Fruit fly (Drosophila melanogaster) whole organism, embryonic: Measurements from ENCODE around the gene Tgt.

ENCODE experiments used
- CG10147 ChIP-seq: fragments of 200-800 bp; sonication (Bioruptor generic); optimal IDR thresholded peaks from 2 replicates; lab custom pipeline; 2019; ENCODE audit warnings: missing biosample characterization, mild to moderate bottlenecking, missing genetic modification characterization, moderate library complexity
- CG10274 ChIP-seq: fragments of 200-800 bp; sonication (Bioruptor generic); optimal IDR thresholded peaks from 3 replicates; lab custom pipeline; 2017; ENCODE audit warnings: missing biosample characterization, mild to moderate bottlenecking, missing genetic modification characterization
- CG12155 ChIP-seq: fragments of 200-800 bp; sonication (Bioruptor generic); optimal IDR thresholded peaks from 3 replicates; lab custom pipeline; 2016; ENCODE audit warnings: missing biosample characterization, missing genetic modification characterization
- CG12219 ChIP-seq: fragments of 200-800 bp; sonication (Bioruptor generic); optimal IDR thresholded peaks from 3 replicates; lab custom pipeline; 2018; ENCODE audit warnings: missing biosample characterization, mild to moderate bottlenecking, missing genetic modification characterization
- CG12744 ChIP-seq: fragments of 200-800 bp; sonication (Bioruptor generic); optimal IDR thresholded peaks from 2 replicates; lab custom pipeline; 2016; ENCODE audit warnings: missing biosample characterization, missing genetic modification characterization
- CG1602 ChIP-seq: fragments of 200-800 bp; sonication (Bioruptor generic); optimal IDR thresholded peaks from 3 replicates; lab custom pipeline; 2016; ENCODE audit warnings: missing biosample characterization, missing genetic modification characterization
- CG17186 ChIP-seq: fragments of 200-800 bp; sonication (Bioruptor generic); optimal IDR thresholded peaks from 3 replicates; lab custom pipeline; 2017; ENCODE audit warnings: missing biosample characterization, missing genetic modification reagents, missing genetic modification characterization
- CG2129 ChIP-seq: fragments of 200-800 bp; sonication (Bioruptor generic); IDR thresholded peaks from 2 replicates; pipeline ENCODE4 v1.3.6; 2022; ENCODE audit warnings: missing biosample characterization, missing genetic modification characterization; ENCODE audit not compliant: partially characterized antibody
- CG2202 ChIP-seq: fragments of 200-800 bp; sonication (Bioruptor generic); optimal IDR thresholded peaks from 2 replicates; lab custom pipeline; 2018; ENCODE audit warnings: missing biosample characterization, mild to moderate bottlenecking, missing genetic modification characterization
- CG30431 ChIP-seq: fragments of 200-800 bp; sonication (Bioruptor generic); optimal IDR thresholded peaks from 2 replicates; lab custom pipeline; 2017; ENCODE audit warnings: missing biosample characterization, missing genetic modification characterization
- CG31224 ChIP-seq: fragments of 200-800 bp; sonication (Bioruptor generic); IDR thresholded peaks from 2 replicates; pipeline ENCODE4 v1.3.6; 2022; ENCODE audit warnings: missing biosample characterization, missing genetic modification characterization
- CG3847 ChIP-seq: fragments of 200-800 bp; sonication (Bioruptor generic); IDR thresholded peaks from 2 replicates; pipeline ENCODE4 v1.3.6; 2022; ENCODE audit warnings: missing biosample characterization, missing genetic modification characterization
- CG6272 ChIP-seq: fragments of 200-800 bp; sonication (Bioruptor generic); IDR thresholded peaks from 2 replicates; pipeline ENCODE4 v1.3.6; 2022; ENCODE audit warnings: missing biosample characterization, missing genetic modification characterization
- CG6854 ChIP-seq: fragments of 200-800 bp; sonication (Bioruptor generic); optimal IDR thresholded peaks from 3 replicates; lab custom pipeline; 2017; ENCODE audit warnings: missing biosample characterization, mild to moderate bottlenecking, missing genetic modification characterization
- CG7556 ChIP-seq: fragments of 200-800 bp; sonication (Bioruptor generic); optimal IDR thresholded peaks from 2 replicates; lab custom pipeline; 2017; ENCODE audit warnings: missing biosample characterization, mild to moderate bottlenecking, missing genetic modification characterization
- CG7839 ChIP-seq: fragments of 200-800 bp; sonication (Bioruptor generic); optimal IDR thresholded peaks from 3 replicates; lab custom pipeline; 2018; ENCODE audit warnings: missing biosample characterization, mild to moderate bottlenecking, missing genetic modification characterization, moderate library complexity
- CG8290 ChIP-seq, 3 experiments: fragments of 200-800 bp; sonication (Bioruptor generic); optimal IDR thresholded peaks; 2 replicates each; lab custom pipeline; 2016 to 2019; ENCODE audit warnings: missing biosample characterization in 3 of 3, missing genetic modification characterization in 3 of 3, mild to moderate bottlenecking in 2 of 3, moderate library complexity in 1 of 3
- CrebB ChIP-seq: fragments of 200-800 bp; sonication (Bioruptor generic); optimal IDR thresholded peaks from 3 replicates; lab custom pipeline; 2018; ENCODE audit warnings: missing biosample characterization, mild to moderate bottlenecking, missing genetic modification characterization
- D19B ChIP-seq: fragments of 200-800 bp; sonication (Bioruptor generic); optimal IDR thresholded peaks from 2 replicates; lab custom pipeline; 2017; ENCODE audit warnings: missing biosample characterization, mild to moderate bottlenecking, missing genetic modification characterization
- Dad ChIP-seq: fragments of 200-800 bp; sonication (Bioruptor generic); optimal IDR thresholded peaks from 3 replicates; lab custom pipeline; 2016; ENCODE audit warnings: missing biosample characterization, missing genetic modification characterization
- Dref ChIP-seq: fragments of 200-800 bp; sonication (Bioruptor generic); IDR thresholded peaks from 2 replicates; pipeline ENCODE4 v1.3.6; 2022; ENCODE audit warnings: missing biosample characterization, missing genetic modification characterization
- Gug ChIP-seq: fragments of 200-800 bp; sonication (Bioruptor generic); IDR thresholded peaks from 4 replicates; pipeline ENCODE4 v1.3.6; 2022; ENCODE audit warnings: missing biosample characterization, missing genetic modification characterization
- Kr ChIP-seq: fragments of 200-800 bp; sonication (Bioruptor generic); optimal IDR thresholded peaks from 2 replicates; lab custom pipeline; 2017; ENCODE audit warnings: missing biosample characterization, mild to moderate bottlenecking, missing genetic modification characterization
- MBD-R2 ChIP-seq: fragments of 200-800 bp; sonication (Bioruptor generic); IDR thresholded peaks from 2 replicates; pipeline ENCODE4 v1.3.6; 2022; ENCODE audit warnings: missing biosample characterization, missing genetic modification characterization
- Opbp ChIP-seq: fragments of 200-800 bp; sonication (Bioruptor generic); IDR thresholded peaks from 3 replicates; pipeline ENCODE4 v1.3.6; 2022; ENCODE audit warnings: missing biosample characterization, missing genetic modification characterization; ENCODE audit not compliant: partially characterized antibody
- PHDP ChIP-seq: fragments of 200-800 bp; sonication (Bioruptor generic); optimal IDR thresholded peaks from 3 replicates; lab custom pipeline; 2018; ENCODE audit warnings: missing biosample characterization, mild to moderate bottlenecking, missing genetic modification characterization, moderate library complexity
- Side ChIP-seq: fragments of 200-800 bp; sonication (Bioruptor generic); optimal IDR thresholded peaks from 2 replicates; lab custom pipeline; 2016; ENCODE audit warnings: missing biosample characterization, missing genetic modification characterization
- TFAM ChIP-seq: fragments of 200-800 bp; sonication (Bioruptor generic); optimal IDR thresholded peaks from 2 replicates; lab custom pipeline; 2017; ENCODE audit warnings: missing biosample characterization, missing genetic modification characterization, inconsistent platforms
- Taf1 ChIP-seq: fragments of 200-800 bp; sonication (Bioruptor generic); IDR thresholded peaks from 2 replicates; pipeline ENCODE4 v1.3.6; 2022; ENCODE audit warnings: missing biosample characterization, missing genetic modification characterization
- bigmax ChIP-seq: fragments of 200-800 bp; sonication (Bioruptor generic); optimal IDR thresholded peaks from 2 replicates; lab custom pipeline; 2018; ENCODE audit warnings: missing biosample characterization, mild to moderate bottlenecking, missing genetic modification characterization
- bowl ChIP-seq: fragments of 200-800 bp; sonication (Bioruptor generic); IDR thresholded peaks from 2 replicates; pipeline ENCODE4 v1.3.6; 2022; ENCODE audit warnings: missing biosample characterization, missing genetic modification characterization
- bsh ChIP-seq, 2 experiments: fragments of 200-800 bp; sonication (Bioruptor generic); optimal IDR thresholded peaks; 2 replicates each; lab custom pipeline; 2017 to 2018; ENCODE audit warnings: mild to moderate bottlenecking in 2 of 2, missing biosample characterization in 2 of 2, missing genetic modification characterization in 2 of 2, moderate library complexity in 1 of 2
- cato ChIP-seq: fragments of 200-800 bp; sonication (Bioruptor generic); optimal IDR thresholded peaks from 2 replicates; lab custom pipeline; 2016; ENCODE audit warnings: missing biosample characterization, missing genetic modification characterization, borderline replicate concordance
- crc ChIP-seq: fragments of 200-800 bp; sonication (Bioruptor generic); optimal IDR thresholded peaks from 2 replicates; lab custom pipeline; 2016; ENCODE audit warnings: missing biosample characterization, missing genetic modification characterization
- cwo ChIP-seq: fragments of 200-800 bp; sonication (Bioruptor generic); optimal IDR thresholded peaks from 3 replicates; lab custom pipeline; 2017; ENCODE audit warnings: missing biosample characterization, missing genetic modification characterization, mild to moderate bottlenecking, moderate library complexity, missing genetic modification reagents
- danr ChIP-seq: fragments of 200-800 bp; sonication (Bioruptor generic); IDR thresholded peaks from 2 replicates; pipeline ENCODE4 v1.3.6; 2022; ENCODE audit warnings: missing biosample characterization, missing genetic modification characterization
- en ChIP-seq: fragments of 200-800 bp; sonication (Bioruptor generic); optimal IDR thresholded peaks from 2 replicates; lab custom pipeline; 2016; ENCODE audit warnings: missing biosample characterization, missing genetic modification characterization
- gsb ChIP-seq: fragments of 200-800 bp; sonication (Bioruptor generic); IDR thresholded peaks from 2 replicates; pipeline ENCODE4 v1.3.6; 2022; ENCODE audit warnings: missing biosample characterization, missing genetic modification characterization
- ham ChIP-seq: fragments of 200-800 bp; sonication (Bioruptor generic); IDR thresholded peaks from 2 replicates; pipeline ENCODE4 v1.3.6; 2022; ENCODE audit warnings: missing biosample characterization, missing genetic modification characterization
- hb ChIP-seq: fragments of 200-800 bp; sonication (Bioruptor generic); IDR thresholded peaks from 3 replicates; pipeline ENCODE4 v1.3.6; 2022; ENCODE audit warnings: missing biosample characterization, missing genetic modification characterization; ENCODE audit not compliant: partially characterized antibody
- her ChIP-seq: fragments of 200-800 bp; sonication (Bioruptor generic); optimal IDR thresholded peaks from 2 replicates; lab custom pipeline; 2016; ENCODE audit warnings: missing biosample characterization, missing genetic modification characterization
- jing ChIP-seq: fragments of 200-800 bp; sonication (Bioruptor generic); optimal IDR thresholded peaks from 2 replicates; lab custom pipeline; 2018; ENCODE audit warnings: missing biosample characterization, mild to moderate bottlenecking, missing genetic modification characterization
- nerfin-1 ChIP-seq: fragments of 200-800 bp; sonication (Bioruptor generic); optimal IDR thresholded peaks from 3 replicates; lab custom pipeline; 2019; ENCODE audit warnings: missing biosample characterization, mild to moderate bottlenecking, missing genetic modification characterization, moderate library complexity
- seq ChIP-seq: fragments of 200-800 bp; sonication (Bioruptor generic); IDR thresholded peaks from 2 replicates; pipeline ENCODE4 v1.3.6; 2022; ENCODE audit warnings: missing biosample characterization, missing genetic modification characterization
- sisA ChIP-seq: fragments of 200-800 bp; sonication (Bioruptor generic); IDR thresholded peaks from 2 replicates; pipeline ENCODE4 v1.3.6; 2022; ENCODE audit warnings: missing biosample characterization, missing genetic modification characterization
- sob ChIP-seq: fragments of 200-800 bp; sonication (Bioruptor generic); IDR thresholded peaks from 2 replicates; pipeline ENCODE4 v1.3.6; 2022; ENCODE audit warnings: missing biosample characterization, missing genetic modification characterization
- unc-4 ChIP-seq: fragments of 200-800 bp; sonication (Bioruptor generic); IDR thresholded peaks from 2 replicates; pipeline ENCODE4 v1.3.6; 2022; ENCODE audit warnings: missing biosample characterization, missing genetic modification characterization; ENCODE audit not compliant: partially characterized antibody
- unpg ChIP-seq: fragments of 200-800 bp; sonication (Bioruptor generic); optimal IDR thresholded peaks from 3 replicates; lab custom pipeline; 2018; ENCODE audit warnings: missing biosample characterization, mild to moderate bottlenecking, missing genetic modification characterization, moderate library complexity
- wor ChIP-seq: fragments of 200-800 bp; sonication (Bioruptor generic); IDR thresholded peaks from 2 replicates; pipeline ENCODE4 v1.3.6; 2022; ENCODE audit warnings: missing biosample characterization, missing genetic modification characterization

The Tgt gene

DNA sequence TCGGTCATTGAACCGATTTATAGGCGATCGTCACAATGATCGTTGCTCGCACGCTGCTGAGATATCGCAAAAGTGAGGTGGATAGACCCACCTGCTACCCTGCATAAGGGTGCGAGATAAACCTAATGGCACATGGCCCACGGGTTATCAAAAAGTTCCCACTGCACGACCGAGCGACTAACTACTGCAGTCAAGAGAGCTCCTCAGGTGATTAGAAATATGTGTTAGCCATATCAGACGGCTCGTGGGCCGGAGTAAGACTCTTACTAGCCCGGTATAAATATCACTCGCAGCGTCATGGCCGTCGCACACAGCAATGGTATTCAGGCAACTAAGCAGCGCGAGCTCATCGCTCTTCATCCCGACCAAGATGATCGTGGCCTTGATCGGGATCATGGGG lies 35.1 kb downstream of the Tgt start, which contains the start of gene CG42329:
TSS of gene CG42329 (plus strand) at position 301 of the 400 bp plus-strand sequence.
- TF ChIP-seq Side (GFP tag; lab: Kevin White, UChicago) (no peak), bowl (GFP tag; lab: Robert Waterston, UW) (no peak), D19B (GFP tag; lab: Kevin White, UChicago) (peak; percentile 16), CG6272 (GFP tag; lab: Robert Waterston, UW) (no peak), CG12744 (GFP tag; lab: Kevin White, UChicago) (no peak), Dad (GFP tag; lab: Kevin White, UChicago) (no peak)

- TF ChIP-seq Taf1 = no peak
- no peak for TF ChIP-seq CG17186 (GFP tag; lab: Kevin White, UChicago)
- no peak for TF ChIP-seq CG12155 (GFP tag; lab: Kevin White, UChicago)
- TF ChIP-seq Kr = no peak
- peak; percentile 39 for TF ChIP-seq unpg (GFP tag; lab: Kevin White, UChicago)
- TF ChIP-seq CG30431 (GFP tag; lab: Kevin White, UChicago) = no peak
- TF ChIP-seq MBD-R2 (GFP tag; lab: Robert Waterston, UW) = no peak
- peak; percentile 42 for TF ChIP-seq sisA (GFP tag; lab: Robert Waterston, UW)
- TF ChIP-seq ham = no peak
- TF ChIP-seq Gug (GFP tag; lab: Robert Waterston, UW) = peak; percentile 32; the same call in 1 of the 4 replicates
- 0 out of 2 replicates have a peak, but pooled peaks have one; percentile 14 for TF ChIP-seq sob (GFP tag; lab: Robert Waterston, UW)
- TF ChIP-seq CG7556 = peak; percentile 58
- no peak for TF ChIP-seq CG6854
- TF ChIP-seq CG2129 (GFP tag; lab: Robert Waterston, UW) = no peak
- no peak for TF ChIP-seq TFAM (GFP tag; lab: Kevin White, UChicago)
- TF ChIP-seq cato = no peak
- no peak for TF ChIP-seq bigmax (GFP tag; lab: Kevin White, UChicago)
- peak; percentile 32 for TF ChIP-seq CG12219 (GFP tag; lab: Kevin White, UChicago)
- TF ChIP-seq CG8290 (GFP tag; optimal IDR thresholded peaks at IDR 0.05; lab: Kevin White, UChicago) = no peak
- TF ChIP-seq CG8290 (tag; optimal IDR thresholded peaks at IDR 0.05; lab: Kevin White, UChicago) = peak in 1 of 2 experiments; percentile 47
- TF ChIP-seq CG2202 (tag; lab: Kevin White, UChicago) = no peak
- no peak for TF ChIP-seq her (GFP tag; lab: Kevin White, UChicago)
- no peak for TF ChIP-seq nerfin-1 (tag; lab: Kevin White, UChicago)
- TF ChIP-seq Dref (GFP tag; lab: Robert Waterston, UW) = no peak
- peak; percentile 44 for TF ChIP-seq PHDP (tag; lab: Kevin White, UChicago)
- TF ChIP-seq CG10274 (GFP tag; lab: Kevin White, UChicago) = no peak
- TF ChIP-seq CG7839 = peak; percentile 52
- no peak for TF ChIP-seq Opbp (GFP tag; lab: Robert Waterston, UW)
- TF ChIP-seq CrebB (tag; lab: Kevin White, UChicago) = peak; percentile 4
- 0 out of 2 replicates have a peak, but pooled peaks have one; percentile 15 for TF ChIP-seq gsb
- TF ChIP-seq crc (GFP tag; lab: Kevin White, UChicago) = no peak
- no peak for TF ChIP-seq CG3847 (GFP tag; lab: Robert Waterston, UW)
- TF ChIP-seq hb (GFP tag; lab: Robert Waterston, UW) = no peak
- no peak for TF ChIP-seq danr (GFP tag; lab: Robert Waterston, UW)
- TF ChIP-seq unc-4 (GFP tag; lab: Robert Waterston, UW) = no peak
- TF ChIP-seq bsh (GFP tag; optimal IDR thresholded peaks at IDR 0.05; lab: Kevin White, UChicago) = peak in 1 of 2 experiments; percentile 11
- no peak for TF ChIP-seq CG31224
- no peak for TF ChIP-seq seq
- no peak for TF ChIP-seq en (GFP tag; lab: Kevin White, UChicago)
- TF ChIP-seq cwo (GFP tag; lab: Kevin White, UChicago) = peak; percentile 39
- TF ChIP-seq jing (GFP tag; lab: Kevin White, UChicago) = no peak
- TF ChIP-seq CG1602 = no peak
- no peak for TF ChIP-seq wor (GFP tag; lab: Robert Waterston, UW)
- TF ChIP-seq CG10147 (GFP tag; lab: Kevin White, UChicago) = peak; percentile 28
Measured at dm6 chr2L:1230691-1231090, 46.8 kb downstream of the Tgt start.
